Fruit fly (Drosophila melanogaster) whole organism, embryonic: ENCODE results near the gene CG6012.

Experiments used
- Bgb ChIP-seq: fragments of 200-800 bp; sonication (Bioruptor generic); IDR thresholded peaks from 2 replicates; pipeline ENCODE4 v1.3.6; 2022; ENCODE audit warnings: missing biosample characterization, missing genetic modification characterization; ENCODE audit not compliant: partially characterized antibody
- CG10209 ChIP-seq: fragments of 200-800 bp; sonication (Bioruptor generic); optimal IDR thresholded peaks from 3 replicates; lab custom pipeline; 2017; ENCODE audit warnings: missing biosample characterization, mild to moderate bottlenecking, missing genetic modification characterization, missing genetic modification reagents
- CG10366 ChIP-seq: fragments of 200-800 bp; sonication (Bioruptor generic); IDR thresholded peaks from 2 replicates; pipeline ENCODE4 v1.3.6; 2022; ENCODE audit warnings: missing biosample characterization, missing genetic modification characterization
- CG10565 ChIP-seq: fragments of 200-800 bp; sonication (Bioruptor generic); optimal IDR thresholded peaks from 3 replicates; lab custom pipeline; 2016; ENCODE audit warnings: missing biosample characterization, mild to moderate bottlenecking, missing genetic modification characterization
- CG11504 ChIP-seq: fragments of 200-800 bp; sonication (Bioruptor generic); optimal IDR thresholded peaks from 3 replicates; lab custom pipeline; 2019; ENCODE audit warnings: missing biosample characterization, mild to moderate bottlenecking, missing genetic modification characterization, moderate library complexity
- CG13296 ChIP-seq: fragments of 200-800 bp; sonication (Bioruptor generic); optimal IDR thresholded peaks from 3 replicates; lab custom pipeline; 2018; ENCODE audit warnings: missing biosample characterization, mild to moderate bottlenecking, missing genetic modification characterization
- CG13775 ChIP-seq: fragments of 200-800 bp; sonication (Bioruptor generic); optimal IDR thresholded peaks from 3 replicates; lab custom pipeline; 2017; ENCODE audit warnings: missing biosample characterization, mild to moderate bottlenecking, missing genetic modification characterization
- CG17328 ChIP-seq: fragments of 200-800 bp; sonication (Bioruptor generic); IDR thresholded peaks from 2 replicates; pipeline ENCODE4 v1.3.6; 2022; ENCODE audit warnings: missing biosample characterization, missing genetic modification characterization
- CG17385 ChIP-seq: fragments of 200-800 bp; sonication (Bioruptor generic); optimal IDR thresholded peaks from 3 replicates; lab custom pipeline; 2018; ENCODE audit warnings: missing biosample characterization, mild to moderate bottlenecking, missing genetic modification characterization
- CG17829 ChIP-seq: fragments of 200-800 bp; optimal IDR thresholded peaks from 2 replicates; lab custom pipeline; 2019; ENCODE audit warnings: missing biosample characterization, mild to moderate bottlenecking, missing genetic modification characterization, moderate library complexity
- CG18262 ChIP-seq: fragments of 200-800 bp; optimal IDR thresholded peaks from 3 replicates; lab custom pipeline; 2019; ENCODE audit warnings: missing biosample characterization, mild to moderate bottlenecking, missing genetic modification characterization, moderate library complexity
- CG18599 ChIP-seq: fragments of 200-800 bp; sonication (Bioruptor generic); optimal IDR thresholded peaks from 3 replicates; lab custom pipeline; 2017; ENCODE audit warnings: missing biosample characterization, missing genetic modification characterization, mild to moderate bottlenecking, moderate library complexity, missing genetic modification reagents
- CG18619 ChIP-seq: fragments of 200-800 bp; sonication (Bioruptor generic); optimal IDR thresholded peaks from 3 replicates; lab custom pipeline; 2017; ENCODE audit warnings: missing biosample characterization, mild to moderate bottlenecking, missing genetic modification characterization
- CG3281 ChIP-seq: fragments of 200-800 bp; sonication (Bioruptor generic); optimal IDR thresholded peaks from 3 replicates; lab custom pipeline; 2017; ENCODE audit warnings: missing biosample characterization, mild to moderate bottlenecking, missing genetic modification characterization
- CG4730 ChIP-seq: fragments of 200-800 bp; sonication (Bioruptor generic); IDR thresholded peaks from 2 replicates; pipeline ENCODE4 v1.3.6; 2022; ENCODE audit warnings: missing biosample characterization, missing genetic modification characterization
- CG6689 ChIP-seq: fragments of 200-800 bp; sonication (Bioruptor generic); IDR thresholded peaks from 2 replicates; pipeline ENCODE4 v1.3.6; 2022; ENCODE audit warnings: missing biosample characterization, missing genetic modification characterization
- CG8359 ChIP-seq: fragments of 200-800 bp; sonication (Bioruptor generic); optimal IDR thresholded peaks from 2 replicates; lab custom pipeline; 2017; ENCODE audit warnings: missing biosample characterization, mild to moderate bottlenecking, missing genetic modification characterization, borderline replicate concordance
- CG8388 ChIP-seq: fragments of 200-800 bp; sonication (Bioruptor generic); optimal IDR thresholded peaks from 2 replicates; lab custom pipeline; 2019; ENCODE audit warnings: missing biosample characterization, mild to moderate bottlenecking, missing genetic modification characterization, moderate library complexity
- CG9727 ChIP-seq: fragments of 200-800 bp; sonication (Bioruptor generic); optimal IDR thresholded peaks from 3 replicates; lab custom pipeline; 2017; ENCODE audit warnings: missing biosample characterization, mild to moderate bottlenecking, missing genetic modification characterization
- CkIIα-i1 ChIP-seq: fragments of 200-800 bp; sonication (Bioruptor generic); IDR thresholded peaks from 2 replicates; pipeline ENCODE4 v1.3.6; 2022; ENCODE audit warnings: missing biosample characterization, missing genetic modification characterization
- Dek ChIP-seq: fragments of 200-800 bp; sonication (Bioruptor generic); optimal IDR thresholded peaks from 3 replicates; lab custom pipeline; 2019; ENCODE audit warnings: missing biosample characterization, mild to moderate bottlenecking, missing genetic modification characterization, moderate library complexity
- Drgx ChIP-seq: fragments of 200-800 bp; sonication (Bioruptor generic); IDR thresholded peaks from 2 replicates; pipeline ENCODE4 v1.3.6; 2022; ENCODE audit warnings: missing biosample characterization, missing genetic modification characterization
- Ets65A ChIP-seq: fragments of 200-800 bp; sonication (Bioruptor generic); peaks from one replicate; lab custom pipeline; 2016; ENCODE audit warnings: missing biosample characterization, missing genetic modification characterization
- HLHmδ ChIP-seq: fragments of 200-800 bp; sonication (Bioruptor generic); optimal IDR thresholded peaks from 2 replicates; lab custom pipeline; 2018; ENCODE audit warnings: missing biosample characterization, mild to moderate bottlenecking, missing genetic modification characterization, moderate library complexity
- Jarid2 ChIP-seq: fragments of 200-800 bp; sonication (Bioruptor generic); optimal IDR thresholded peaks from 3 replicates; lab custom pipeline; 2017; ENCODE audit warnings: mild to moderate bottlenecking, missing biosample characterization, missing genetic modification reagents, missing genetic modification characterization
- Med ChIP-seq: fragments of 200-800 bp; sonication (Bioruptor generic); peaks from one replicate; lab custom pipeline; 2016; ENCODE audit warnings: missing biosample characterization, missing genetic modification characterization, mild to moderate bottlenecking, inconsistent platforms, moderate library complexity
- NC2α ChIP-seq: fragments of 200-800 bp; sonication (Bioruptor generic); optimal IDR thresholded peaks from 2 replicates; lab custom pipeline; 2016; ENCODE audit warnings: missing biosample characterization, missing genetic modification characterization
- Nf-YC ChIP-seq: fragments of 200-800 bp; optimal IDR thresholded peaks from 3 replicates; lab custom pipeline; 2019; ENCODE audit warnings: missing biosample characterization, mild to moderate bottlenecking, missing genetic modification characterization, moderate library complexity
- PHDP ChIP-seq: fragments of 200-800 bp; sonication (Bioruptor generic); optimal IDR thresholded peaks from 3 replicates; lab custom pipeline; 2018; ENCODE audit warnings: missing biosample characterization, mild to moderate bottlenecking, missing genetic modification characterization, moderate library complexity
- Sin3A ChIP-seq: fragments of >200 bp; optimal IDR thresholded peaks from 2 replicates; lab custom pipeline; 2018
- Sox102F ChIP-seq: fragments of 200-800 bp; sonication (Bioruptor generic); optimal IDR thresholded peaks from 2 replicates; lab custom pipeline; 2018; ENCODE audit warnings: missing biosample characterization, mild to moderate bottlenecking, missing genetic modification characterization, moderate library complexity
- Spps ChIP-seq: fragments of 200-800 bp; sonication (Bioruptor generic); optimal IDR thresholded peaks from 2 replicates; lab custom pipeline; 2018; ENCODE audit warnings: missing biosample characterization, mild to moderate bottlenecking, missing genetic modification characterization
- ab ChIP-seq: fragments of 200-800 bp; sonication (Bioruptor generic); optimal IDR thresholded peaks from 2 replicates; lab custom pipeline; 2016; ENCODE audit warnings: missing biosample characterization, missing genetic modification characterization
- aop ChIP-seq: fragments of 200-800 bp; sonication (Bioruptor generic); IDR thresholded peaks from 2 replicates; pipeline ENCODE4 v1.3.6; 2022; ENCODE audit warnings: missing biosample characterization, missing genetic modification characterization
- bigmax ChIP-seq: fragments of 200-800 bp; sonication (Bioruptor generic); optimal IDR thresholded peaks from 2 replicates; lab custom pipeline; 2018; ENCODE audit warnings: missing biosample characterization, mild to moderate bottlenecking, missing genetic modification characterization
- croc ChIP-seq: fragments of 200-800 bp; sonication (Bioruptor generic); conservative IDR thresholded peaks from 3 replicates; pipeline ENCODE4 v1.3.6; 2022; ENCODE audit warnings: missing biosample characterization, missing genetic modification characterization
- crol ChIP-seq: fragments of 200-800 bp; sonication (Bioruptor generic); IDR thresholded peaks from 2 replicates; pipeline ENCODE4 v1.3.6; 2022; ENCODE audit warnings: missing biosample characterization, missing genetic modification characterization
- dimm ChIP-seq: fragments of 200-800 bp; sonication (Bioruptor generic); IDR thresholded peaks from 2 replicates; pipeline ENCODE4 v1.3.6; 2022; ENCODE audit warnings: missing biosample characterization, missing genetic modification characterization
- ewg ChIP-seq: fragments of 200-800 bp; sonication (Bioruptor generic); optimal IDR thresholded peaks from 3 replicates; lab custom pipeline; 2017; ENCODE audit warnings: mild to moderate bottlenecking, missing biosample characterization, missing genetic modification reagents, missing genetic modification characterization
- gcm2 ChIP-seq: fragments of 200-800 bp; sonication (Bioruptor generic); optimal IDR thresholded peaks from 2 replicates; lab custom pipeline; 2016; ENCODE audit warnings: missing biosample characterization, missing genetic modification characterization
- gem ChIP-seq: fragments of 200-800 bp; sonication (Bioruptor generic); optimal IDR thresholded peaks from 2 replicates; lab custom pipeline; 2019; ENCODE audit warnings: missing biosample characterization, mild to moderate bottlenecking, missing genetic modification characterization, moderate library complexity
- grau ChIP-seq: fragments of 200-800 bp; optimal IDR thresholded peaks from 3 replicates; lab custom pipeline; 2019; ENCODE audit warnings: missing biosample characterization, mild to moderate bottlenecking, missing genetic modification characterization, moderate library complexity
- gsb-n ChIP-seq: fragments of 200-800 bp; sonication (Bioruptor generic); optimal IDR thresholded peaks from 3 replicates; lab custom pipeline; 2018; ENCODE audit warnings: missing biosample characterization, mild to moderate bottlenecking, missing genetic modification characterization
- lab ChIP-seq: fragments of 200-800 bp; sonication (Bioruptor generic); optimal IDR thresholded peaks from 3 replicates; lab custom pipeline; 2017; ENCODE audit warnings: missing biosample characterization, missing genetic modification characterization, mild to moderate bottlenecking, moderate library complexity, missing genetic modification reagents
- maf-S ChIP-seq: fragments of 200-800 bp; sonication (Bioruptor generic); optimal IDR thresholded peaks from 2 replicates; lab custom pipeline; 2016; ENCODE audit warnings: missing biosample characterization, missing genetic modification characterization
- nerfin-2 ChIP-seq: fragments of 200-800 bp; sonication (Bioruptor generic); IDR thresholded peaks from 2 replicates; pipeline ENCODE4 v1.3.6; 2022; ENCODE audit warnings: missing biosample characterization, missing genetic modification characterization; ENCODE audit not compliant: partially characterized antibody
- pum ChIP-seq: fragments of 200-800 bp; sonication (Bioruptor generic); optimal IDR thresholded peaks from 2 replicates; lab custom pipeline; 2016; ENCODE audit warnings: missing biosample characterization, missing genetic modification characterization
- row ChIP-seq: fragments of 200-800 bp; sonication (Bioruptor generic); IDR thresholded peaks from 3 replicates; pipeline ENCODE4 v1.3.6; 2022; ENCODE audit warnings: missing biosample characterization, missing genetic modification characterization
- run ChIP-seq: fragments of 200-800 bp; sonication (Bioruptor generic); optimal IDR thresholded peaks from 3 replicates; lab custom pipeline; 2018; ENCODE audit warnings: missing biosample characterization, mild to moderate bottlenecking, missing genetic modification characterization
- sr ChIP-seq: fragments of 200-800 bp; sonication (Bioruptor generic); IDR thresholded peaks from 3 replicates; pipeline ENCODE4 v1.3.6; 2022; ENCODE audit warnings: missing biosample characterization, missing genetic modification characterization
- zf30C ChIP-seq: fragments of 200-800 bp; sonication (Bioruptor generic); optimal IDR thresholded peaks from 3 replicates; lab custom pipeline; 2018; ENCODE audit warnings: missing biosample characterization, mild to moderate bottlenecking, missing genetic modification characterization

The CG6012 gene

DNA sequence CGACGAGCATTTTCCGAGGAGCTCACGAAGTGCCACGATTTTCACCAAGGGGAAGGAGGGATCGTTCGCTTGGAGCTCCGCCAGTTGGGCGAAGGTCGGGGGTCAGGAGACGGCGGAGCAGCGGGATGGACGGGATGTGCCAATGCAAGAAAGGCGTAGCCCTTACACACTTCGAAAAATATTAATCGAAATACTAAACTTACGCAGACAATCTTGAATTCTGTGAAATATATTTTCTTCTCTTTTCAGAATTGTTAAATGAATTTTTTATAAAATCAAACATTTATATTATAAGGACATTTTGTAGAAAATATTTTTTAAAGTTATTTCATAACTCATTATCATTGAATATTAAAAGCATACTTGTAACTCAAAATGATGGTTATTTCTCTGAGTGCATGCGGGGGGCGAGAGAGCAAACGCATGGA, 7.6 kb upstream of the CG6012 start (continued):
- no peak for TF ChIP-seq Spps (tag; lab: Kevin White, UChicago)
- TF ChIP-seq ewg (GFP tag; lab: Kevin White, UChicago) = peak; percentile 8
- peak; percentile 49 for TF ChIP-seq lab
- peak; percentile 70 for TF ChIP-seq Sox102F
- TF ChIP-seq PHDP (tag; lab: Kevin White, UChicago) = peak; percentile 60
- peak; percentile 27 for TF ChIP-seq Dek
- peak; percentile 32 for TF ChIP-seq CG3281 (GFP tag; lab: Kevin White, UChicago)
- no peak for TF ChIP-seq Sin3A (lab: Kevin White, UChicago)
- no peak for TF ChIP-seq HLHmδ
- TF ChIP-seq CG11504 (tag; lab: Kevin White, UChicago) = peak; percentile 74
- no peak for TF ChIP-seq CG10565
- TF ChIP-seq dimm (GFP tag; lab: Robert Waterston, UW) = no peak
- no peak for TF ChIP-seq Bgb (GFP tag; lab: Robert Waterston, UW)
- peak; percentile 27 for TF ChIP-seq CG10209 (GFP tag; lab: Kevin White, UChicago)
- peak; percentile 9 for TF ChIP-seq gsb-n (tag; lab: Kevin White, UChicago)
- TF ChIP-seq CG8388 (GFP tag; lab: Kevin White, UChicago) = peak; percentile 37
- peak; percentile 1 for TF ChIP-seq run (tag; lab: Kevin White, UChicago)
- TF ChIP-seq row (GFP tag; lab: Robert Waterston, UW) = peak; percentile 64
- TF ChIP-seq aop (GFP tag; lab: Robert Waterston, UW) = no peak
- TF ChIP-seq Nf-YC (tag; lab: Kevin White, UChicago) = peak; percentile 60
- TF ChIP-seq nerfin-2 (GFP tag; lab: Robert Waterston, UW) = no peak
- TF ChIP-seq CG9727 (GFP tag; lab: Kevin White, UChicago) = peak; percentile 24
- no peak for TF ChIP-seq ab (GFP tag; lab: Kevin White, UChicago)
- TF ChIP-seq Drgx (GFP tag; lab: Robert Waterston, UW) = peak; percentile 23; the same call in 1 of the 2 replicates
- TF ChIP-seq croc (GFP tag; lab: Robert Waterston, UW) = peak; percentile 43; the same call in 2 of the 3 replicates
- peak; percentile 72 for TF ChIP-seq crol (GFP tag; lab: Robert Waterston, UW)
- peak; percentile 41 for TF ChIP-seq CG18599 (GFP tag; lab: Kevin White, UChicago)
- TF ChIP-seq CG17385 (GFP tag; lab: Kevin White, UChicago) = peak; percentile 33
- TF ChIP-seq CG13296 = peak; percentile 44
- peak; percentile 40 for TF ChIP-seq CG6689
- TF ChIP-seq Jarid2 (GFP tag; lab: Kevin White, UChicago) = no peak
- no peak for TF ChIP-seq pum (GFP tag; lab: Kevin White, UChicago)
- TF ChIP-seq CG10366 (GFP tag; lab: Robert Waterston, UW) = peak; percentile 32
- no peak for TF ChIP-seq maf-S (GFP tag; lab: Kevin White, UChicago)
- no peak for TF ChIP-seq gcm2 (GFP tag; lab: Kevin White, UChicago)
- peak; percentile 67 for TF ChIP-seq grau
- no peak for TF ChIP-seq CkIIα-i1 (GFP tag; lab: Robert Waterston, UW)
- peak; percentile 76 for TF ChIP-seq gem
- no peak for TF ChIP-seq bigmax (GFP tag; lab: Kevin White, UChicago)
- TF ChIP-seq Med (GFP tag; lab: Kevin White, UChicago) = peak; percentile 66
- no peak for TF ChIP-seq CG4730 (GFP tag; lab: Robert Waterston, UW)
- no peak for TF ChIP-seq zf30C (GFP tag; lab: Kevin White, UChicago)
- TF ChIP-seq NC2α = no peak
- TF ChIP-seq CG18619 (GFP tag; lab: Kevin White, UChicago) = peak; percentile 55
- no peak for TF ChIP-seq CG8359 (GFP tag; lab: Kevin White, UChicago)
- peak; percentile 6 for TF ChIP-seq CG13775 (GFP tag; lab: Kevin White, UChicago)
- TF ChIP-seq Ets65A (GFP tag; lab: Kevin White, UChicago) = peak; percentile 80
- TF ChIP-seq CG17328 = no peak; the same call in 1 of the 2 replicates
- no peak for TF ChIP-seq sr (GFP tag; lab: Robert Waterston, UW)
- peak; percentile 56 for TF ChIP-seq CG17829 (tag; lab: Kevin White, UChicago)
- TF ChIP-seq CG18262 = peak; percentile 61
